Fruit fly (Drosophila melanogaster) whole organism: ENCODE data around the gene Zmynd8.

ENCODE experiments used
- CG8478 ChIP-seq: fragments of >200 bp; optimal IDR thresholded peaks from 2 replicates; lab custom pipeline; 2018; ENCODE audit warnings: inconsistent platforms
- psq ChIP-seq: fragments of >200 bp; optimal IDR thresholded peaks from 2 replicates; lab custom pipeline; 2017

DNA sequence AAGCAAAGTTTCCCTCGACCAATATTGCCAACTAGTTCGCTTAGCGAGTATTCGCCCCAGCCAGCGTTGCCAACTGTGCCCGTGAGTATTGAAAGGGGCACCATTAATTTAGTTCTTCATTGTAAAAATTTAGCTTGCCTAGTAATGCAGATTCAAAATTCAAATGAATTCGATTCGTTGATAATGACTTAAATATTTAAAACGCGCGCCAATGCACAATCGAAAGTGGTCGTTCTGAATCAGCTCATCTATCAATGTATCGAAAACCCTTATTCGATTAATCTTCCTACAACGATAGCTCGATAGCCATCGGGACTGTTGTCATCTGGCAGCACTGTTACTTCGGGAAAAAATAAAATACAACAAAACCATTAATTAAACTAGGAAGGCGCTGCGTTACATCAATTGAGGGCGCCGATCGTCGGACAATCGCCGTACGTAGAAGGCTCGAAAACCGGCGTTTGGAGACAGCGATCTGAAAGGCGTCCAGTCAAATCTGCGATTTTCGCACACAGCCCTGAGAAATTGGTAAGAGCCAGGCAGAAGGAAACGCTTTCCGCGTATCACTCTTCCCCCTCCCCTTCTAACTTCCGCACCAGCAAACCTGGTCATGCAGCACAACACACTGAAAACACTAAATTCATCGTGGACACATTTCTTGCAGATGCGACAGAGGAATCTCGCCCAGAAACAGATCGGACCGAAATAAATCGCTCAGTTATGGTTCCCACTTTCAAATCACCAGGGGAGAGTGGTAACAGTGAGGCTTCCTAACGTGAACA lies at the start of gene Zmynd8:
- TF ChIP-seq CG8478 (no peak), psq (lab: Kevin White, UChicago) (no peak)
